Worm (Caenorhabditis elegans) whole organism, L1 larva: ENCODE data around the gene F45B8.5.

ENCODE experiments used
- blmp-1 ChIP-seq: fragments of 150-350 bp; optimal IDR thresholded peaks from 2 replicates; lab custom pipeline; 2014; ENCODE audit warnings: missing biosample characterization, missing genetic modification characterization
- ceh-82 ChIP-seq, 3 experiments: fragments of 150-350 bp in 1 of 3; sonication (generic microtip) in 2 of 3; optimal IDR thresholded peaks; 2 replicates each; lab custom pipeline; 2014 to 2017; ENCODE audit warnings: missing biosample characterization in 3 of 3, missing genetic modification characterization in 3 of 3
- elt-2 ChIP-seq: sonication (generic microtip); optimal IDR thresholded peaks from 2 replicates; lab custom pipeline; 2016; ENCODE audit warnings: missing genetic modification characterization, mild to moderate bottlenecking, inconsistent platforms, missing compliant biosample characterization, missing genetic modification reagents
- lin-13 ChIP-seq: fragments of 150-350 bp; optimal IDR thresholded peaks from 2 replicates; lab custom pipeline; 2014; ENCODE audit warnings: missing biosample characterization, missing genetic modification reagents, missing genetic modification characterization
- pag-3 ChIP-seq: sonication (generic microtip); optimal IDR thresholded peaks from 2 replicates; lab custom pipeline; 2017; ENCODE audit warnings: missing genetic modification characterization, mild to moderate bottlenecking, missing compliant biosample characterization, antibody characterized with exemption, borderline replicate concordance; ENCODE audit not compliant: insufficient read depth
- ztf-11 ChIP-seq, 2 experiments: sonication (generic microtip); optimal IDR thresholded peaks; 2 replicates each; lab custom pipeline; 2016 to 2017; ENCODE audit warnings: missing genetic modification characterization in 2 of 2, missing biosample characterization in 1 of 2, missing compliant biosample characterization in 1 of 2

DNA sequence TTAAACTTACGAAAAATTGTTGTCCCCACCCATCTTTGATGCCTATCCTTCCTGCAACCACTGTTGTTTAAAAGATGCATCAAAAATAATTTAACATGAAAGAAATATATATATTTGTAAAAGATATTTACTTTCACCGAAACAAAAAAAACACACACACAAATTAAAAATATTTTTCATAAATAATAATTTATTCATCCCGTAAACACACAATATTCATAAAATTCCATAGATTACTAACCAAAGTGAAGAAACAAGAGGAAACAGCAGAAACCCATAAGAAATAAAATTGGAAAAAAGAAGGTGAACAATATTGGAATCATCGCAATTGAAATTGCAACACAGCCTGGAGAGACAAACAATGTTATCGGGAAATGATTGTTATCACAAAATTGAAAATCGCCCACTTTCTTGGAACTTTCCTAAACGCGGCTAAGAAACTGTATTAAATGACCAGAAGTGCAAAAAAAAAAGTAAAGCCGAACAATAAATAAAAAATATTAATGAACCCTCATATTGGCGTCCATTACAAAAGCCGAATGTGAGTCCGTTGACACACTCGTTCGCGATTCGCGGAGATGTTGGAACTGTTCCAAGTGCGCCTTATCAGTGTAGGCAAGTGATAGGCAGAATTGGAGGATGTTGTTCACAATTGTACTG, 38.2 kb downstream of the F45B8.5 start, which contains the start of gene slc-25A18.1:
- no peak for TF ChIP-seq pag-3 (tag; lab: Kevin White, UChicago)
- TF ChIP-seq lin-13: no peak
- TF ChIP-seq ceh-82 (tag; optimal IDR thresholded peaks at IDR 0.05; lab: Kevin White, UChicago): no peak
- peak; percentile 18 for TF ChIP-seq elt-2 (tag; lab: Kevin White, UChicago)
- no peak for TF ChIP-seq blmp-1 (tag; lab: Kevin White, UChicago)
- TF ChIP-seq ztf-11 (tag; optimal IDR thresholded peaks at IDR 0.05; lab: Kevin White, UChicago): no peak
